Fruit fly (Drosophila melanogaster) whole organism, wandering third instar larva: ENCODE measurements around the gene Ror.

Source experiments
- Abd-B ChIP-seq: fragments of >200 bp; optimal IDR thresholded peaks from 2 replicates; lab custom pipeline; 2017; ENCODE audit warnings: missing biosample characterization, missing genetic modification characterization
- CG9705 ChIP-seq: fragments of 200-800 bp; sonication (Bioruptor generic); optimal IDR thresholded peaks from 2 replicates; lab custom pipeline; 2018; ENCODE audit warnings: missing biosample characterization, mild to moderate bottlenecking, missing genetic modification characterization
- Dfd ChIP-seq: fragments of >200 bp; optimal IDR thresholded peaks from 2 replicates; lab custom pipeline; 2017; ENCODE audit warnings: missing biosample characterization, missing genetic modification characterization
- GATAd ChIP-seq: sonication (Bioruptor generic); optimal IDR thresholded peaks from 2 replicates; lab custom pipeline; 2016; ENCODE audit warnings: missing biosample characterization, missing genetic modification characterization
- Hnf4 ChIP-seq: fragments of 200-800 bp; sonication (Bioruptor generic); optimal IDR thresholded peaks from 2 replicates; lab custom pipeline; 2016; ENCODE audit warnings: missing biosample characterization, mild to moderate bottlenecking, missing genetic modification characterization
- Rel ChIP-seq, 2 experiments: fragments of 200-800 bp; sonication (Bioruptor generic) in 1 of 2; optimal IDR thresholded peaks; 2 replicates in 1 of 2; 3 replicates in 1 of 2; lab custom pipeline; 2016 to 2019; ENCODE audit warnings: mild to moderate bottlenecking in 2 of 2, missing biosample characterization in 2 of 2, missing genetic modification characterization in 2 of 2, moderate library complexity in 1 of 2
- br ChIP-seq: fragments of 200-800 bp; sonication (Bioruptor generic); optimal IDR thresholded peaks from 2 replicates; lab custom pipeline; 2016; ENCODE audit warnings: missing biosample characterization, missing genetic modification characterization
- fru ChIP-seq: fragments of 200-800 bp; sonication (Bioruptor generic); optimal IDR thresholded peaks from 3 replicates; lab custom pipeline; 2016; ENCODE audit warnings: missing biosample characterization, mild to moderate bottlenecking, missing genetic modification characterization
- pan ChIP-seq: fragments of >200 bp; optimal IDR thresholded peaks from 2 replicates; lab custom pipeline; 2017
- psq ChIP-seq: fragments of 200-800 bp; sonication (Bioruptor generic); optimal IDR thresholded peaks from 3 replicates; lab custom pipeline; 2017; ENCODE audit warnings: missing biosample characterization, mild to moderate bottlenecking, missing genetic modification characterization, moderate library complexity

DNA sequence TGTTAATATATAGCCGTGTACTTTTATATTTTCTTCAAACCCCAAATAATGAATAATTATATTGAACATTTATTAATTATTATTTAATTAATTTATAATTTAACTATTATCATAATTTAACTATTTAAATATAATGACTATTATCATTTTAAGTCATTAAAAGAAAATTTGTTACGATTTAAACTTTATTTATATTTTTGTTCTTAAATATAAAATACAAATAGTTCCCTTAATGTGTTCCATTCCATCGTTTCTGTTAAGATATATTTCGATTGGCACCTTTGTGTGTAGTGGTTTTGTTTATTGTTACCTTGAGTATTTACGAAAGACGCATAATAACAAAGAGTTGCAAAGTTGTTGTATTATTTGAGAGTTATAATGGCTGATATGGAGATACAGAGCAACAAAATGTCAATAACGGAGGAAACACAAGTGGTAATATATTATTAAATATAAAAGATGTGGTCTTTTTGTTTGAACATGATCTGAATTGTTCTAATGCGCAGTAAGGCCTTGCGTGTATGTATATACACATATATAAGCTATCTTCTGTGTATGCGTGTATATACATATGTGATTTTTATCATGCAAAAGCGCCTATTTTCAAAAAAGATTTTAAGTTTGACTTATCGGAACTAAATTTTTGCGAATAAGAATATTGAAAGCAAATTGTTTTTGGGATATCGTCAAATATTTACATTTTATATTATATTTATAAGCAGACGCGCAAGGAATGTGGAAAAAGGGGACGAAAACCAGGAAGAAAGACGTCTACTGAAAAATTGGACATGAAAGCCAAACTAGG, 12.4 kb downstream of the Ror start, which contains the start of gene REPTOR-BP:
- TF ChIP-seq fru (GFP tag; lab: Kevin White, UChicago) = no peak
- no peak for TF ChIP-seq Abd-B (GFP tag; lab: Kevin White, UChicago)
- TF ChIP-seq pan (lab: Kevin White, UChicago) = no peak
- TF ChIP-seq Dfd (GFP tag; lab: Kevin White, UChicago) = no peak
- no peak for TF ChIP-seq GATAd (GFP tag; lab: Kevin White, UChicago)
- TF ChIP-seq psq = peak; percentile 0
- TF ChIP-seq CG9705 (GFP tag; lab: Kevin White, UChicago) = no peak
- TF ChIP-seq Hnf4 (GFP tag; lab: Kevin White, UChicago) = no peak
- TF ChIP-seq Rel (GFP tag; optimal IDR thresholded peaks at IDR 0.05; lab: Kevin White, UChicago) = no peak
- no peak for TF ChIP-seq Rel (tag; optimal IDR thresholded peaks at IDR 0.05; lab: Kevin White, UChicago)
- no peak for TF ChIP-seq br (GFP tag; lab: Kevin White, UChicago)
